Worm (Caenorhabditis elegans) whole organism, L4/young adult: ENCODE measurements around the gene R12A1.3.

Experiments
- W03F9.2 ChIP-seq: fragments of 150-350 bp; optimal IDR thresholded peaks from 2 replicates; lab custom pipeline; 2014; ENCODE audit warnings: missing biosample characterization, missing genetic modification characterization
- dao-5 ChIP-seq: sonication (generic microtip); optimal IDR thresholded peaks from 2 replicates; lab custom pipeline; 2016; ENCODE audit warnings: missing genotype, missing genetic modification characterization, moderate library complexity, missing compliant biosample characterization
- him-1 ChIP-seq: sonication (generic microtip); optimal IDR thresholded peaks from 2 replicates; lab custom pipeline; 2016; ENCODE audit warnings: missing genotype, missing genetic modification reagents, missing genetic modification characterization, missing compliant biosample characterization

DNA sequence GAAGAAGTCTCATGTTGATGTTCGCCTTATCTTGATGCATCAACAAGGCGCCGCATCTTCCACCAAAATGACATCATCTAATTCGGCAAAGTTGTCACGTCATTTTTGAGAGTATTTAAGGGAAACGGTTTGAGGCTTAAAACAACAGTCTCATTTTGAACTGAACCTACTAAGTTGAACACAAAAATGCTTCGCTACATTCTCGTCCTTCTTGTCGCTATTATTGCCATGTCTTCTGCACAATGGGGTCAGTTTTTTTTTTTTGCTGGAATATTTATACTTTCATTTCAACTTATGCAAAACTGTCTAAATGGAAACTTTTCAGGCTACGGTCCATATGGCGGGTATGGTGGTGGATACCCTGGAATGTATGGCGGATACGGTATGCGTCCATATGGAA is 21.5 kb upstream of the R12A1.3 start, which contains the start of gene cnc-4:
- no peak for TF ChIP-seq him-1
- TF ChIP-seq dao-5, result no peak
- TF ChIP-seq W03F9.2 (tag; lab: Kevin White, UChicago), result no peak
